Worm (Caenorhabditis elegans) whole organism, late embryonic: ENCODE measurements around the gene fbxa-158.

Source experiments
- nhr-11 ChIP-seq: fragments of 150-350 bp; optimal IDR thresholded peaks from 2 replicates; lab custom pipeline; 2014; ENCODE audit warnings: missing biosample characterization, missing genetic modification characterization
- odd-2 ChIP-seq: sonication (generic microtip); optimal IDR thresholded peaks from 2 replicates; lab custom pipeline; 2017; ENCODE audit warnings: antibody characterized with exemption, mild to moderate bottlenecking, missing genetic modification characterization, missing compliant biosample characterization
- pha-4 ChIP-seq: fragments of 150-350 bp; optimal IDR thresholded peaks from 2 replicates; lab custom pipeline; 2018; ENCODE audit warnings: missing biosample characterization, missing genetic modification reagents, missing genetic modification characterization
- pqm-1 ChIP-seq: sonication (generic microtip); optimal IDR thresholded peaks from 2 replicates; lab custom pipeline; 2016; ENCODE audit warnings: missing genetic modification characterization, missing compliant biosample characterization

- no peak for TF ChIP-seq pqm-1 (tag; lab: Kevin White, UChicago)
- TF ChIP-seq pha-4 (tag; lab: Kevin White, UChicago): no peak
- TF ChIP-seq odd-2: no peak
- TF ChIP-seq nhr-11 (tag; lab: Kevin White, UChicago): no peak
Observed at ce11 chrII:1640496-1640895, 19.4 kb upstream of the fbxa-158 start, which contains the start of gene srh-72.
